Fruit fly (Drosophila melanogaster): ENCODE measurements around the gene CG45066.

DNA sequence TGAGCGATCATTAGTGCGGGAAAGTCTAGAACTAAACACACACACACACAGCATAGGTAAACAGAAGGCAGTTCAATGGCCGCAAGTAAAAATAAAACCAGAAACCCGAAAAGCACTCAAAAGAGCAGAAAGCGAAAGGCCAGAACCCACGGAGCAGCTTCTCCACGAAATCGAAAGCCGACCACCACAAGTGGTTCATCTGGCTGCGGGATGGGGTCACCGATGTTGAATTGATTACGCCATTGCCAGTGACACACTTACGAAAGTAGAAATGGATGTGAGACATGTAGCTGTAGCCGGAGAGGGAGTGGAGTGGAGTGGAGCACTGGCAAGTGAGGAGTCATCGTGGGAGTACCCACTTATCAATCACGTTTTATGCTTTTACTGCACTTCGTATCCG lies 30.4 kb upstream of the CG45066 start:
- TF ChIP-seq usp (GFP tag; optimal IDR thresholded peaks at IDR 0.05) (no peak), Dll (optimal IDR thresholded peaks at IDR 0.05) (no peak), CG8478 (optimal IDR thresholded peaks at IDR 0.05) (no peak), pan (optimal IDR thresholded peaks at IDR 0.05) (no peak), EcR (GFP tag; optimal IDR thresholded peaks at IDR 0.05) (no peak)
